Fruit fly (Drosophila melanogaster): ENCODE measurements around the gene CG43446.

DNA sequence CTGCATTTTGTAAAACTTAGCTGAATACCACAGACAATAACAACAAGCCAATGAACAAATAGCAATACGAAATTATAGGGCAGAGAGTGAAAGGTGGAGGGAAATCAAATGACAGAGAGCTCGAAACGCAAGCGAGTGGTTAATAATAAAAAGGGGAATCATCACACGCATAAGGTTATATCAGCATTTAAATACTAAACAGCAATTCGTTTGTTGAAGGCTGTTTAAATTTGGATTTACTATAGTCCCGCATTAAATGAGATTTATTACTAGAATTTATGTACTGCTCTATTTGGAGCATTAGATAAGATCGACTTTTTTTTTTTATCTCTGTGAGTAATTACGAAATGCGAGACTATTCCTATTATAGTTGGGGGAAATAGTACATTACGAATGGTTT is 824 bp upstream of the CG43446 start:
- no peak for TF ChIP-seq HLH106 (tag; optimal IDR thresholded peaks at IDR 0.05)
- TF ChIP-seq Abd-B (GFP tag; optimal IDR thresholded peaks at IDR 0.05), result no peak
- TF ChIP-seq Dif (GFP tag; optimal IDR thresholded peaks at IDR 0.05; ENCODE audit: partially characterized antibody), result no peak
- TF ChIP-seq N (GFP tag; optimal IDR thresholded peaks at IDR 0.05), result no peak
- TF ChIP-seq OdsH (GFP tag; optimal IDR thresholded peaks at IDR 0.05), result no peak
- no peak for TF ChIP-seq Hr83 (GFP tag; optimal IDR thresholded peaks at IDR 0.05; ENCODE audit: poor library complexity, severe bottlenecking)
- no peak for TF ChIP-seq dl (GFP tag; optimal IDR thresholded peaks at IDR 0.05; ENCODE audit: insufficient read depth in 1 of 2, partially characterized antibody in 2 of 2)

Data from whole organism, wandering third instar larva.